Fruit fly (Drosophila melanogaster) whole organism, embryonic: ENCODE results near the gene SP1173.
A peak's percentile ranks its signal among the peaks of the same experiment; 100 is the strongest.

Experiments
- C15 ChIP-seq: fragments of 200-800 bp; sonication (Bioruptor generic); IDR thresholded peaks from 3 replicates; pipeline ENCODE4 v1.3.6; 2022; ENCODE audit warnings: missing biosample characterization, missing genetic modification characterization
- CG12104 ChIP-seq: fragments of 200-800 bp; sonication (Bioruptor generic); optimal IDR thresholded peaks from 3 replicates; lab custom pipeline; 2016; ENCODE audit warnings: missing biosample characterization, missing genetic modification characterization
- CG12236 ChIP-seq: fragments of 200-800 bp; sonication (Bioruptor generic); optimal IDR thresholded peaks from 2 replicates; lab custom pipeline; 2016; ENCODE audit warnings: missing biosample characterization, missing genetic modification characterization
- CG12299 ChIP-seq: fragments of 200-800 bp; sonication (Bioruptor generic); optimal IDR thresholded peaks from 2 replicates; lab custom pipeline; 2018; ENCODE audit warnings: missing biosample characterization, mild to moderate bottlenecking, missing genetic modification characterization
- CG13296 ChIP-seq: fragments of 200-800 bp; sonication (Bioruptor generic); optimal IDR thresholded peaks from 3 replicates; lab custom pipeline; 2018; ENCODE audit warnings: missing biosample characterization, mild to moderate bottlenecking, missing genetic modification characterization
- CG15514 ChIP-seq: fragments of 200-800 bp; sonication (Bioruptor generic); optimal IDR thresholded peaks from 3 replicates; lab custom pipeline; 2017; ENCODE audit warnings: missing biosample characterization, missing genetic modification characterization, mild to moderate bottlenecking, moderate library complexity, missing genetic modification reagents
- CG1602 ChIP-seq: fragments of 200-800 bp; sonication (Bioruptor generic); optimal IDR thresholded peaks from 3 replicates; lab custom pipeline; 2016; ENCODE audit warnings: missing biosample characterization, missing genetic modification characterization
- CG16813 ChIP-seq: fragments of 200-800 bp; sonication (Bioruptor generic); IDR thresholded peaks from 3 replicates; pipeline ENCODE4 v1.3.6; 2022; ENCODE audit warnings: missing biosample characterization, missing genetic modification characterization; ENCODE audit not compliant: partially characterized antibody
- CG1792 ChIP-seq: fragments of 200-800 bp; sonication (Bioruptor generic); optimal IDR thresholded peaks from 2 replicates; lab custom pipeline; 2016; ENCODE audit warnings: missing biosample characterization, missing genetic modification characterization
- CG30403 ChIP-seq: fragments of 200-800 bp; sonication (Bioruptor generic); optimal IDR thresholded peaks from 3 replicates; lab custom pipeline; 2016; ENCODE audit warnings: missing biosample characterization, missing genetic modification characterization
- CG4328 ChIP-seq: fragments of 200-800 bp; sonication (Bioruptor generic); optimal IDR thresholded peaks from 3 replicates; lab custom pipeline; 2017; ENCODE audit warnings: missing biosample characterization, missing genetic modification reagents, missing genetic modification characterization
- CG4424 ChIP-seq: fragments of 200-800 bp; sonication (Bioruptor generic); optimal IDR thresholded peaks from 3 replicates; lab custom pipeline; 2016; ENCODE audit warnings: missing biosample characterization, missing genetic modification characterization
- CG6689 ChIP-seq: fragments of 200-800 bp; sonication (Bioruptor generic); IDR thresholded peaks from 2 replicates; pipeline ENCODE4 v1.3.6; 2022; ENCODE audit warnings: missing biosample characterization, missing genetic modification characterization
- CG6791 ChIP-seq: fragments of 200-800 bp; sonication (Bioruptor generic); IDR thresholded peaks from 3 replicates; pipeline ENCODE4 v1.3.6; 2022; ENCODE audit warnings: missing biosample characterization, missing genetic modification characterization; ENCODE audit not compliant: partially characterized antibody
- CG7839 ChIP-seq: fragments of 200-800 bp; sonication (Bioruptor generic); optimal IDR thresholded peaks from 3 replicates; lab custom pipeline; 2018; ENCODE audit warnings: missing biosample characterization, mild to moderate bottlenecking, missing genetic modification characterization, moderate library complexity
- CG8290 ChIP-seq, 3 experiments: fragments of 200-800 bp; sonication (Bioruptor generic); optimal IDR thresholded peaks; 2 replicates each; lab custom pipeline; 2016 to 2019; ENCODE audit warnings: missing biosample characterization in 3 of 3, missing genetic modification characterization in 3 of 3, mild to moderate bottlenecking in 2 of 3, moderate library complexity in 1 of 3
- CG9817 ChIP-seq: fragments of 200-800 bp; sonication (Bioruptor generic); optimal IDR thresholded peaks from 2 replicates; lab custom pipeline; 2018; ENCODE audit warnings: missing biosample characterization, mild to moderate bottlenecking, missing genetic modification characterization, moderate library complexity
- CHES-1-like ChIP-seq: fragments of 200-800 bp; sonication (Bioruptor generic); optimal IDR thresholded peaks from 2 replicates; lab custom pipeline; 2016; ENCODE audit warnings: missing biosample characterization, missing genetic modification characterization
- CrebB ChIP-seq: fragments of 200-800 bp; sonication (Bioruptor generic); optimal IDR thresholded peaks from 3 replicates; lab custom pipeline; 2018; ENCODE audit warnings: missing biosample characterization, mild to moderate bottlenecking, missing genetic modification characterization
- Doc3 ChIP-seq: fragments of 200-800 bp; sonication (Bioruptor generic); IDR thresholded peaks from 3 replicates; pipeline ENCODE4 v1.3.6; 2022; ENCODE audit warnings: missing biosample characterization, missing genetic modification characterization; ENCODE audit not compliant: partially characterized antibody
- Fer3 ChIP-seq: fragments of 200-800 bp; sonication (Bioruptor generic); optimal IDR thresholded peaks from 2 replicates; lab custom pipeline; 2018; ENCODE audit warnings: missing biosample characterization, mild to moderate bottlenecking, missing genetic modification characterization, moderate library complexity
- HmgD ChIP-seq: fragments of 200-800 bp; sonication (Bioruptor generic); optimal IDR thresholded peaks from 3 replicates; lab custom pipeline; 2016; ENCODE audit warnings: missing biosample characterization, missing genetic modification characterization
- Hr51 ChIP-seq, 2 experiments: fragments of 200-800 bp; sonication (Bioruptor generic); optimal IDR thresholded peaks; 2 replicates in 1 of 2; 3 replicates in 1 of 2; lab custom pipeline; 2016 to 2018; ENCODE audit warnings: missing biosample characterization in 2 of 2, missing genetic modification characterization in 2 of 2, mild to moderate bottlenecking in 1 of 2, moderate library complexity in 1 of 2
- NC2β ChIP-seq: fragments of 200-800 bp; sonication (Bioruptor generic); optimal IDR thresholded peaks from 2 replicates; lab custom pipeline; 2016; ENCODE audit warnings: missing biosample characterization, missing genetic modification characterization
- NfI ChIP-seq: fragments of 200-800 bp; sonication (Bioruptor generic); optimal IDR thresholded peaks from 3 replicates; lab custom pipeline; 2018; ENCODE audit warnings: missing biosample characterization, mild to moderate bottlenecking, missing genetic modification characterization, moderate library complexity
- Oaz ChIP-seq: fragments of 200-800 bp; sonication (Bioruptor generic); IDR thresholded peaks from 2 replicates; pipeline ENCODE4 v1.3.6; 2022; ENCODE audit warnings: missing biosample characterization, missing genetic modification characterization
- Oli ChIP-seq: fragments of 200-800 bp; sonication (Bioruptor generic); optimal IDR thresholded peaks from 2 replicates; lab custom pipeline; 2018; ENCODE audit warnings: missing biosample characterization, mild to moderate bottlenecking, missing genetic modification characterization, moderate library complexity
- PHDP ChIP-seq: fragments of 200-800 bp; sonication (Bioruptor generic); optimal IDR thresholded peaks from 3 replicates; lab custom pipeline; 2018; ENCODE audit warnings: missing biosample characterization, mild to moderate bottlenecking, missing genetic modification characterization, moderate library complexity
- abd-A ChIP-seq: fragments of 200-800 bp; sonication (Bioruptor generic); optimal IDR thresholded peaks from 3 replicates; lab custom pipeline; 2019; ENCODE audit warnings: missing biosample characterization, mild to moderate bottlenecking, missing genetic modification characterization, moderate library complexity
- cg ChIP-seq: fragments of 200-800 bp; sonication (Bioruptor generic); optimal IDR thresholded peaks from 3 replicates; lab custom pipeline; 2019; ENCODE audit warnings: missing biosample characterization, mild to moderate bottlenecking, missing genetic modification characterization, moderate library complexity
- chinmo ChIP-seq: fragments of 200-800 bp; sonication (Bioruptor generic); IDR thresholded peaks from 4 replicates; pipeline ENCODE4 v1.3.6; 2022; ENCODE audit warnings: missing biosample characterization, missing genetic modification characterization; ENCODE audit not compliant: partially characterized antibody
- crol ChIP-seq: fragments of 200-800 bp; sonication (Bioruptor generic); IDR thresholded peaks from 2 replicates; pipeline ENCODE4 v1.3.6; 2022; ENCODE audit warnings: missing biosample characterization, missing genetic modification characterization
- crp ChIP-seq, 2 experiments: fragments of 200-800 bp; sonication (Bioruptor generic); optimal IDR thresholded peaks; 2 replicates in 1 of 2; 3 replicates in 1 of 2; lab custom pipeline; 2017; ENCODE audit warnings: missing biosample characterization in 2 of 2, missing genetic modification characterization in 2 of 2, mild to moderate bottlenecking in 1 of 2, moderate library complexity in 1 of 2
- en ChIP-seq: fragments of 200-800 bp; sonication (Bioruptor generic); optimal IDR thresholded peaks from 2 replicates; lab custom pipeline; 2016; ENCODE audit warnings: missing biosample characterization, missing genetic modification characterization
- esg ChIP-seq: fragments of 200-800 bp; sonication (Bioruptor generic); conservative IDR thresholded peaks from 2 replicates; pipeline ENCODE4 v1.3.6; 2022; ENCODE audit warnings: missing biosample characterization, missing genetic modification characterization
- gfzf ChIP-seq: fragments of 200-800 bp; sonication (Bioruptor generic); optimal IDR thresholded peaks from 2 replicates; lab custom pipeline; 2016; ENCODE audit warnings: missing biosample characterization, mild to moderate bottlenecking, missing genetic modification characterization, moderate library complexity
- kni ChIP-seq: fragments of 200-800 bp; sonication (Bioruptor generic); optimal IDR thresholded peaks from 3 replicates; lab custom pipeline; 2017; ENCODE audit warnings: mild to moderate bottlenecking, missing biosample characterization, missing genetic modification reagents, missing genetic modification characterization
- lilli ChIP-seq: fragments of 200-800 bp; sonication (Bioruptor generic); optimal IDR thresholded peaks from 3 replicates; lab custom pipeline; 2016; ENCODE audit warnings: missing biosample characterization, missing genetic modification characterization
- lmd ChIP-seq: fragments of 200-800 bp; sonication (Bioruptor generic); IDR thresholded peaks from 2 replicates; pipeline ENCODE4 v1.3.6; 2022; ENCODE audit warnings: missing biosample characterization, missing genetic modification characterization
- otp ChIP-seq: fragments of 200-800 bp; sonication (Bioruptor generic); IDR thresholded peaks from 3 replicates; pipeline ENCODE4, ENCODE4 v1.3.6; 2022; ENCODE audit warnings: missing biosample characterization, missing genetic modification characterization
- ranshi ChIP-seq: fragments of 200-800 bp; sonication (Bioruptor generic); IDR thresholded peaks from 2 replicates; pipeline ENCODE4 v1.3.6; 2022; ENCODE audit warnings: missing biosample characterization, missing genetic modification characterization
- seq ChIP-seq: fragments of 200-800 bp; sonication (Bioruptor generic); IDR thresholded peaks from 2 replicates; pipeline ENCODE4 v1.3.6; 2022; ENCODE audit warnings: missing biosample characterization, missing genetic modification characterization
- sr ChIP-seq: fragments of 200-800 bp; sonication (Bioruptor generic); IDR thresholded peaks from 3 replicates; pipeline ENCODE4 v1.3.6; 2022; ENCODE audit warnings: missing biosample characterization, missing genetic modification characterization
- tll ChIP-seq, 2 experiments: fragments of 200-800 bp in 1 of 2; fragments of >200 bp in 1 of 2; sonication (Bioruptor generic) in 1 of 2; optimal IDR thresholded peaks; 2 replicates each; lab custom pipeline; 2017 to 2019; ENCODE audit warnings: missing biosample characterization in 2 of 2, missing genetic modification characterization in 2 of 2, mild to moderate bottlenecking in 1 of 2, moderate library complexity in 1 of 2
- tup ChIP-seq: fragments of 200-800 bp; sonication (Bioruptor generic); optimal IDR thresholded peaks from 2 replicates; lab custom pipeline; 2016; ENCODE audit warnings: missing biosample characterization, mild to moderate bottlenecking, missing genetic modification characterization, moderate library complexity
- usp ChIP-seq: fragments of >200 bp; optimal IDR thresholded peaks from 2 replicates; lab custom pipeline; 2017; ENCODE audit warnings: missing biosample characterization, missing genetic modification characterization
- zen ChIP-seq: fragments of 200-800 bp; sonication (Bioruptor generic); optimal IDR thresholded peaks from 3 replicates; lab custom pipeline; 2018; ENCODE audit warnings: missing biosample characterization, mild to moderate bottlenecking, missing genetic modification characterization, moderate library complexity

SP1173 gene

DNA sequence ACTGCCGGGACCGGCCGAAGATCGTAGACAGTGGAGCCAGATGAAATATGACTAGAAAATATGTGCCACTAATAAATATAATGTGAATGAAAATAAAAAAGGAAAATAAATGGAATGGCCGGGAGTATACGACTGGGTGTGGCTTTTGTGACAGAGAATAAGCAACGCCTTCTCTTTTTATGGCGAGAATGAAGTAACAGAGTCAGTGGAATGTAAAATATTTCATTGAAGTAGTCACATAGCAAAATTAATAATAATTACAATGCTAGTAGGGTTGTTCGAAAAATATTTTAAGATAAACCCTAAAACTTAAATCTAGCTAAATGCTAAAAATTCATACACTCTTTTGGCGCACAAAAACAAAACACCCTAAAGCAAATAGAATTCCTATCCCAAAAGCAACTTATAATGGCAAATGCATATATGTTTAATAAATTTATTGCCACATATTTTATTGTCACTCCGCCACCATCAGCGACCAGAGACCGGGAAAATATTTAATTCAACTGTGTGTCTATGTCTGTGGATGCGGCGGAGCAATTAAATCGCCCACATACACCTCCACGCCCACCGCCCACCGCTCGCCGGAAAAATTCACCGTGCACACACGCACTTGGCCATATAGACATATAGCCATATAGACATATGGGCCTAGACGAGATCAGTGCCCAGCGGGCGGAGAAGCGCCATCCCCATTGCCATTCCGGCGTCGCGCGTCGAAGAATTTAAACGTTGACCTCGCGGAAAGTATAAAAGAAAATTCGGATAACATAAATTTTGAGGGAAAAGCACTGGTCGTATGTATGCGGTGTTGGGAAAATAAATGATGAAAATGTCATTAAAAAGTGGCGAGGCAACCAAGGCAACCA, 3.6 kb upstream of the SP1173 start (continued):
- TF ChIP-seq CG7839 (tag; lab: Kevin White, UChicago) (peak; percentile 32), esg (GFP tag; lab: Robert Waterston, UW) (peak; percentile 11; the same call in 1 of the 2 replicates), CrebB (tag; lab: Kevin White, UChicago) (no peak), zen (tag; lab: Kevin White, UChicago) (no peak), Hr51 (GFP tag; optimal IDR thresholded peaks at IDR 0.05; lab: Kevin White, UChicago) (peak in 1 of 2 experiments; percentile 43), usp (GFP tag; lab: Kevin White, UChicago) (no peak), HmgD (GFP tag; lab: Kevin White, UChicago) (no peak), tll (GFP tag; optimal IDR thresholded peaks at IDR 0.05; lab: Kevin White, UChicago) (no peak), NfI (GFP tag; lab: Kevin White, UChicago) (peak; percentile 30), CG13296 (GFP tag; lab: Kevin White, UChicago) (no peak), Fer3 (tag; lab: Kevin White, UChicago) (peak; percentile 30), abd-A (tag; lab: Kevin White, UChicago) (peak; percentile 0), chinmo (GFP tag; lab: Robert Waterston, UW) (0 out of 4 replicates have a peak, but pooled peaks have one; percentile 42), CG4328 (GFP tag; lab: Kevin White, UChicago) (peak; percentile 42), CG15514 (GFP tag; lab: Kevin White, UChicago) (no peak), lilli (GFP tag; lab: Kevin White, UChicago) (peak; percentile 13), seq (GFP tag; lab: Robert Waterston, UW) (no peak), CG9817 (tag; lab: Kevin White, UChicago) (peak; percentile 19), Oli (tag; lab: Kevin White, UChicago) (peak; percentile 13), CG16813 (no peak), CG12104 (no peak), gfzf (GFP tag; lab: Kevin White, UChicago) (no peak), Oaz (GFP tag; lab: Robert Waterston, UW) (no peak), lmd (peak; percentile 49; the same call in 1 of the 2 replicates), CG1602 (GFP tag; lab: Kevin White, UChicago) (no peak), crp (GFP tag; optimal IDR thresholded peaks at IDR 0.05; lab: Kevin White, UChicago) (no peak), CG30403 (GFP tag; lab: Kevin White, UChicago) (peak; percentile 18), CG6689 (GFP tag; lab: Robert Waterston, UW) (peak; percentile 36; the same call in 1 of the 2 replicates), cg (GFP tag; lab: Kevin White, UChicago) (no peak), sr (peak; percentile 99), C15 (no peak), crol (GFP tag; lab: Robert Waterston, UW) (0 out of 2 replicates have a peak, but pooled peaks have one; percentile 19)

DNA sequence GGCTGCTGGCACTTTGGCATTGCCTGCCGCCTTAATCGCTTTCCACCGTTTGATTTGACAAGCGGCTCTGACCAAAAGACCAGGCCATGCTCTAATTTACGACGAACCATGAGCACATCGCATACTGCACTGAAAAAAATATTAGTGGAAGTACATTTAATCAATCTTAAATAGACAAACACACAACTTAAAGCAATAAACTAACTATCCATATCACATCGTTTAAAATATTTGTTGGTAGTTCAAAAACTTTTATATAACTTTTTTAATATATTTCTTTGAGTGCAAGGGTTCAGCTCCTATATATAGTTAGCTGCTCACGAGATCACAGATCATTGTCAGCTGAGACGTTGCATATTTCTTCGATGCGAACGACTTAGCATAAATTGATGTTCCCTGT, 2.5 kb upstream of the SP1173 start:
- TF ChIP-seq Doc3 (GFP tag; lab: Robert Waterston, UW) (no peak), PHDP (tag; lab: Kevin White, UChicago) (peak; percentile 75), ranshi (GFP tag; lab: Robert Waterston, UW) (peak; percentile 44; the same call in 1 of the 2 replicates), CG8290 (GFP tag; optimal IDR thresholded peaks at IDR 0.05; lab: Kevin White, UChicago) (peak; percentile 3), CG8290 (tag; optimal IDR thresholded peaks at IDR 0.05; lab: Kevin White, UChicago) (peak in 1 of 2 experiments; percentile 25), CG12299 (tag; lab: Kevin White, UChicago) (no peak), CHES-1-like (no peak), kni (GFP tag; lab: Kevin White, UChicago) (no peak), tup (no peak), CG1792 (GFP tag; lab: Kevin White, UChicago) (no peak), otp (0 out of 3 replicates have a peak, but pooled peaks have one; percentile 37), en (GFP tag; lab: Kevin White, UChicago) (no peak), CG6791 (GFP tag; lab: Robert Waterston, UW) (no peak), CG12236 (GFP tag; lab: Kevin White, UChicago) (no peak), NC2β (GFP tag; lab: Kevin White, UChicago) (no peak), CG4424 (GFP tag; lab: Kevin White, UChicago) (peak; percentile 62)
